Worm (Caenorhabditis elegans) whole organism, L4 larva: ENCODE measurements around the gene C14E2.7.

Experiments
- ces-1 ChIP-seq: fragments of 150-350 bp; sonication (generic microtip); optimal IDR thresholded peaks from 4 replicates; lab custom pipeline; 2014; ENCODE audit warnings: missing biosample characterization, missing genetic modification reagents, missing genetic modification characterization
- egl-27 ChIP-seq: sonication (generic microtip); optimal IDR thresholded peaks from 3 replicates; lab custom pipeline; 2017; ENCODE audit warnings: missing biosample characterization, missing genetic modification reagents, missing genetic modification characterization
- lin-13 ChIP-seq: fragments of 150-350 bp; optimal IDR thresholded peaks from 2 replicates; lab custom pipeline; 2014; ENCODE audit warnings: missing biosample characterization, missing genetic modification reagents, missing genetic modification characterization
- madf-5 ChIP-seq, 2 experiments: fragments of 200-800 bp; sonication (Bioruptor generic); IDR thresholded peaks; 2 replicates each; pipeline ENCODE4 v1.3.6; 2022; ENCODE audit warnings: missing compliant biosample characterization in 2 of 2, missing genetic modification characterization in 2 of 2
- nhr-10 ChIP-seq: fragments of 150-350 bp; optimal IDR thresholded peaks from 2 replicates; lab custom pipeline; 2014; ENCODE audit warnings: missing biosample characterization, missing genetic modification characterization
- nhr-11 ChIP-seq: fragments of 150-350 bp; optimal IDR thresholded peaks from 2 replicates; lab custom pipeline; 2014; ENCODE audit warnings: missing biosample characterization, missing genetic modification characterization
- nhr-42 ChIP-seq: fragments of 200-800 bp; sonication (Bioruptor generic); IDR thresholded peaks from 2 replicates; pipeline ENCODE4 v1.3.6; 2022; ENCODE audit warnings: missing genetic modification characterization, missing compliant biosample characterization
- nhr-6 ChIP-seq: fragments of 150-350 bp; optimal IDR thresholded peaks from 2 replicates; lab custom pipeline; 2014; ENCODE audit warnings: missing biosample characterization, missing genetic modification characterization
- rbr-2 ChIP-seq: sonication (generic microtip); optimal IDR thresholded peaks from 2 replicates; lab custom pipeline; 2016; ENCODE audit warnings: missing genotype, missing genetic modification characterization, missing compliant biosample characterization
- zip-2 ChIP-seq: fragments of 150-350 bp; optimal IDR thresholded peaks from 2 replicates; lab custom pipeline; 2014; ENCODE audit warnings: missing biosample characterization, missing genetic modification characterization

DNA sequence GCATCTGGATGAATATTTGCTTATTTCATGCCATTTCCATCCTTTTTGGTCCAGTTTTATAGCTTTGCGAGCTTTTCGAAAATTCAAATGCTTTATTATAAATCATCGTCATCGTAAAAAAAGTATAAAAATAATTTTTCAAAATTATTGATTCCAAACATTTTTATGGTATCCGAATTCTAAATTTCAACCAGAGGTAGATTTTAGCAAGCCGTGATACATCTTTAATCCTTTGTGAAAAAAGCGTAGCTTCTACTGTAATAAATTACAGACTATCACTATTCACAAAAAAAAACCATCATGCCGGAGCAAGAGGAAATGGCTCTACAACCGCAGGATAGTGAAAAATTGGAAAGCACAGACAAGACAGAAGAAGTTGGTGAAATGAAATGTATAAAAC, 10.0 kb downstream of the C14E2.7 start, which contains the start of gene C14E2.1:
- no peak for TF ChIP-seq nhr-11 (tag; lab: Kevin White, UChicago)
- TF ChIP-seq nhr-10 (tag; lab: Kevin White, UChicago): no peak
- TF ChIP-seq nhr-42 (GFP tag; lab: Robert Waterston, UW): no peak
- TF ChIP-seq egl-27 (tag; lab: Kevin White, UChicago): no peak
- TF ChIP-seq madf-5 (GFP tag; IDR thresholded peaks at IDR 0.05; lab: Robert Waterston, UW): no peak
- no peak for TF ChIP-seq rbr-2 (tag; lab: Kevin White, UChicago)
- TF ChIP-seq ces-1 (GFP tag; lab: Kevin White, UChicago): no peak
- no peak for TF ChIP-seq zip-2 (tag; lab: Kevin White, UChicago)
- no peak for TF ChIP-seq lin-13 (GFP tag; lab: Kevin White, UChicago)
- no peak for TF ChIP-seq nhr-6 (tag; lab: Kevin White, UChicago)
